Fruit fly (Drosophila melanogaster): Measurements from ENCODE around the gene Nmdar1.

The Nmdar1 gene

DNA sequence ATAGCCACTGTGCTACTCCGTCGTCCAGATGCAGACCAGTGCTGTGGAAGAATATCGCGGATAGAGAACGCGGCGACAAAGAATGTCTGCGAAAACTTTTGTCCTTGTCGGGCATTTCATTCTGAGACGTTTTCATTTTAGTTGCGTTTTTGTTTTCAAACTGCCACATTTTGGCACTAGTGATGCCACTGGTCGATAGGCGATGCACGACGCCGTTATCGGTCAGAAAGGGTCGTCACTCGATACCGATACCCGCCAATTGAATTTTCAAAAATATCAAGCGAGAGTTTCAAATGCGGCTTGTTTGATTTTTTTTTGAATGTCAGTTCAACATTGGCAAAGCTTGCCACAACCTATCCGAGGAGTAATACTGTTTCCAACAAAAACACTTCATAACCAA lies 27.3 kb upstream of the Nmdar1 start:
- TF ChIP-seq tai (GFP tag; optimal IDR thresholded peaks at IDR 0.05) (no peak), Sp1 (GFP tag; optimal IDR thresholded peaks at IDR 0.05) (no peak), psq (GFP tag; optimal IDR thresholded peaks at IDR 0.05) (no peak), Hnf4 (GFP tag; optimal IDR thresholded peaks at IDR 0.05) (no peak), N (GFP tag; optimal IDR thresholded peaks at IDR 0.05) (no peak), Mio (GFP tag; optimal IDR thresholded peaks at IDR 0.05) (no peak), h (GFP tag; optimal IDR thresholded peaks at IDR 0.05) (no peak), Dfd (GFP tag; optimal IDR thresholded peaks at IDR 0.05) (no peak)

DNA sequence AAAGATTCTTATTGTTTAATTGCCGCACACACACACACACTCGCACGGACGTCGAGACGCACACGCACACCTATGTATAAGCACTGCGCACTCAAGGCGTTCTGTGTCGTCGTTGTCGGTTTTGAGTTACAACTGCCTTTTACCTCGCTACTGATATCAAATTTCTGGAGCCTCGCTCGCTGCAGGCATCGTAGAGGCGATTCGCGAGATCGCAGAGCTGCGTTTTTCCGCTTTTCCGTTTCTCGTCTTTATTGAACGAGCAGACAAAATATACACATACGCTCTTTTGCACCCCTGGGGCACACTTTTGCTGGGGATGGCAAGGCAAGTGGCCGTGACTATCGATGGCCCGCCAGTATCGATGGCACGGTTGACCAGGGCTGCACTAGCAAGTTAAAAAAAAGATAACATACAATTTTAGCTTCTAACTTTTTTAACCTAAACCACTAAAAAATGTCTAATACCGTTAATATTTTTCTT lies 24.4 kb upstream of the Nmdar1 start, which contains the start of gene CG2519:
TSS of gene CG2519 (minus strand) at position 312 of the 480 bp plus-strand sequence.
- no peak for TF ChIP-seq tai (GFP tag; optimal IDR thresholded peaks at IDR 0.05)
- no peak for TF ChIP-seq N (GFP tag; optimal IDR thresholded peaks at IDR 0.05)
- no peak for TF ChIP-seq rgr (GFP tag; optimal IDR thresholded peaks at IDR 0.05)
- TF ChIP-seq Dif (GFP tag; optimal IDR thresholded peaks at IDR 0.05; ENCODE audit: partially characterized antibody) = peak; percentile 31
- TF ChIP-seq woc (GFP tag; optimal IDR thresholded peaks at IDR 0.05) = peak; percentile 62
- peak; percentile 87 for TF ChIP-seq h (GFP tag; optimal IDR thresholded peaks at IDR 0.05)
- peak in 1 of 2 experiments; percentile 69 for TF ChIP-seq foxo (GFP tag; optimal IDR thresholded peaks at IDR 0.05)
- peak; percentile 87 for TF ChIP-seq Hr83 (GFP tag; optimal IDR thresholded peaks at IDR 0.05; ENCODE audit: poor library complexity, severe bottlenecking)
- TF ChIP-seq jim (GFP tag; optimal IDR thresholded peaks at IDR 0.05) = no peak
- no peak for TF ChIP-seq dl (GFP tag; optimal IDR thresholded peaks at IDR 0.05; ENCODE audit: insufficient read depth in 1 of 2, partially characterized antibody in 2 of 2)
- no peak for TF ChIP-seq fru (GFP tag; optimal IDR thresholded peaks at IDR 0.05)
- peak; percentile 38 for TF ChIP-seq CG9705 (GFP tag; optimal IDR thresholded peaks at IDR 0.05)
- peak; percentile 69 for TF ChIP-seq Myc (optimal IDR thresholded peaks at IDR 0.05)
- TF ChIP-seq sage (GFP tag; optimal IDR thresholded peaks at IDR 0.05) = no peak
- no peak for TF ChIP-seq Jra (GFP tag; optimal IDR thresholded peaks at IDR 0.05)
- TF ChIP-seq Hnf4 (GFP tag; optimal IDR thresholded peaks at IDR 0.05) = no peak
- TF ChIP-seq ey (GFP tag; optimal IDR thresholded peaks at IDR 0.05) = peak; percentile 42
- no peak for TF ChIP-seq psq (GFP tag; optimal IDR thresholded peaks at IDR 0.05)
- TF ChIP-seq sv (GFP tag; optimal IDR thresholded peaks at IDR 0.05) = peak; percentile 44
- peak; percentile 32 for TF ChIP-seq OdsH (GFP tag; optimal IDR thresholded peaks at IDR 0.05)
- no peak for TF ChIP-seq CrebA (GFP tag; optimal IDR thresholded peaks at IDR 0.05; ENCODE audit: borderline replicate concordance)
- no peak for TF ChIP-seq Sp1 (GFP tag; optimal IDR thresholded peaks at IDR 0.05)
- no peak for TF ChIP-seq Rel (GFP tag; optimal IDR thresholded peaks at IDR 0.05)
- TF ChIP-seq Rel (tag; optimal IDR thresholded peaks at IDR 0.05) = peak; percentile 41

DNA sequence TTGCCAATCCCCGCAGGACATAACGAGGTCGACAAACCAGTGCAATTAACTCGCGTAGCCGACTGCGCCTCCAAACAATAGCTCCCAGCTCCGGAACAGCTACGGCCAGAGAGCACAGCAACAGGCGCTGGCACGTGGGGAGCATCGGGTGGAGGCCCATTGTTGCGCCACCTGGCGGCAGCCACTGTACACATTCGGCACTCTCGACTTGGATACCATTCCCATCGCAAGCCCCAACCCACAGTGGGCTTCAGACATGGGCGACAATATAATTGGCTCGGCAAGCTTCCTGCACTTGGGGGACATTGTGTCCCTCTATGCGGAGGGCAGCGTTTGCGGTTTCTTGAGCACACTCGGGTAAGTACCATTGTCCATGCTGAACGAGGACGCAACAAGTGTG lies 4.4 kb upstream of the Nmdar1 start:
- TF ChIP-seq foxo (GFP tag; optimal IDR thresholded peaks at IDR 0.05) (no peak), Hr78 (GFP tag; optimal IDR thresholded peaks at IDR 0.05) (no peak), Mio (GFP tag; optimal IDR thresholded peaks at IDR 0.05) (no peak), h (GFP tag; optimal IDR thresholded peaks at IDR 0.05) (no peak), br (GFP tag; optimal IDR thresholded peaks at IDR 0.05) (no peak), sv (GFP tag; optimal IDR thresholded peaks at IDR 0.05) (no peak), N (GFP tag; optimal IDR thresholded peaks at IDR 0.05) (no peak), OdsH (GFP tag; optimal IDR thresholded peaks at IDR 0.05) (no peak)

DNA sequence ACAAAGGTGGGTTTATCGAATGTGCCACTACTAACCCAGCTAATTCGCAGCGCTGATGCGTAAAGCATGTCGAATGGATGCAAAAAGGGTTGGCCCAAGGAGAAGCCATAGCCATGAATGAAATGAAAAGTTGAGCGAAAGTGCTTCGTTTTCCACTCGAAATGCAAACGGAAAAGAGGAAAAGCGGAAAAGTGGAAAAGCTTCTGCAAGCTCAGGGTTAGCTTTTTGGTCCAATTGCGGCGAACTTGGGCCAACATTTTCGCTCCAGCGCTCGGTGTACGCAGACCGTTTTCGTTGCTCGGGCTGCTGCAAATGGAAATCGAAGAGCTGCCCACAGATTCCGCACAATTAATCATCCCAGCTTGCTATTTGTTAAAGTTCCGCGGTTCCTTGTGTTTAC lies 1.7 kb upstream of the Nmdar1 start:
- TF ChIP-seq Myc (optimal IDR thresholded peaks at IDR 0.05) (no peak), Dfd (GFP tag; optimal IDR thresholded peaks at IDR 0.05) (no peak), foxo (GFP tag; optimal IDR thresholded peaks at IDR 0.05) (no peak), pan (optimal IDR thresholded peaks at IDR 0.05) (no peak)

DNA sequence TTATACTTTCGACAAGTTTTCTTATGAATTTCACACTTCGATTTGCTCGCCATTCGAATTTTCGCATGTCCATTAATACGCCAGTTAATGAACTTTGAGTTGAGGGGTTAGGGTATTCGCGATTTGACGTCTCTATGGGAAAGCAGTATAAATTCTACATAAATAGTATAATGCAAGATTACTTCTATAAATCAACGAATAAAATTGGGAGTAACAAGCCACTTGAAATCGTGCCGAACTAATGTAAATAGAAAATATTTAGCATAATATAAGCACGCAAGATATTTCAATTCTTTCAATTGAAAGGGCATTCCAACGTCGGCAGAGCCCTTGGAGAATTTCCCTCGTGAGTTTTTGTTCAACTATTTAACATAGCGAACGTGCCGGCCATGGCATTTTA lies 2.6 kb downstream of the Nmdar1 start:
- TF ChIP-seq fru (GFP tag; optimal IDR thresholded peaks at IDR 0.05) = no peak
- TF ChIP-seq dmrt93B (GFP tag; optimal IDR thresholded peaks at IDR 0.05) = no peak
- no peak for TF ChIP-seq N (GFP tag; optimal IDR thresholded peaks at IDR 0.05)
- no peak for TF ChIP-seq lola (GFP tag; optimal IDR thresholded peaks at IDR 0.05)
- TF ChIP-seq usp (GFP tag; optimal IDR thresholded peaks at IDR 0.05) = no peak
- TF ChIP-seq Rel (GFP tag; optimal IDR thresholded peaks at IDR 0.05) = no peak
- no peak for TF ChIP-seq Rel (tag; optimal IDR thresholded peaks at IDR 0.05)
- no peak for TF ChIP-seq CrebA (GFP tag; optimal IDR thresholded peaks at IDR 0.05; ENCODE audit: borderline replicate concordance)
- no peak for TF ChIP-seq Sp1 (GFP tag; optimal IDR thresholded peaks at IDR 0.05)
- TF ChIP-seq woc (GFP tag; optimal IDR thresholded peaks at IDR 0.05) = no peak
- no peak for TF ChIP-seq Jra (GFP tag; optimal IDR thresholded peaks at IDR 0.05)
- no peak for TF ChIP-seq GATAd (GFP tag; optimal IDR thresholded peaks at IDR 0.05)
- no peak for TF ChIP-seq jim (GFP tag; optimal IDR thresholded peaks at IDR 0.05)
- no peak for TF ChIP-seq tai (GFP tag; optimal IDR thresholded peaks at IDR 0.05)
